Worm (Caenorhabditis elegans): ENCODE measurements around the gene Y37E11AL.3.

DNA sequence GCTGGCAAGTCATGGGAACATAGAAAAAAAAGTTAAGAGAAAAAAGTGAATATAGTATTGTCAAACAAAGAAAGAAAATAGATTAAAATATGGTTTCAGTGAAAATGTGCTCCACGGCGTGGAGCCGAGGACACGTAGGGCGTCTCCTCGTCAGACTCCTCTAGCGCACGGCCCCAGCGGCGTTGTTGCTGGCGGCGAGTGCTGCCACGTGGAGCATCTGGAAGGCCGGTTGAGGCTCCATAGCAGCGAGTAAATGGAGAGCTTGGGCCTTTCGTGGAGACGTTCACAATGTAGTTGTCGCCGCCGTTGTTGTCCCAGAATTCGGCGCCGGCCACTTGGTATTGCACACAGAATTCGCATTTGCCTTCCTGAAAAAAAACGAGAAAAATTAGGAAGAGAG, 49.2 kb upstream of the Y37E11AL.3 start:
- TF ChIP-seq dmd-4 (tag; optimal IDR thresholded peaks at IDR 0.05; ENCODE audit: borderline replicate concordance): no peak
- TF ChIP-seq nhr-11 (tag; optimal IDR thresholded peaks at IDR 0.05): no peak
- no peak for TF ChIP-seq pha-4 (tag; optimal IDR thresholded peaks at IDR 0.05)
- no peak for TF ChIP-seq ttx-3 (tag; optimal IDR thresholded peaks at IDR 0.05)
- TF ChIP-seq T23F11.4 (GFP tag; optimal IDR thresholded peaks at IDR 0.05): no peak
- no peak for TF ChIP-seq ceh-30 (tag; optimal IDR thresholded peaks at IDR 0.05)
- TF ChIP-seq mec-3 (tag; optimal IDR thresholded peaks at IDR 0.05; ENCODE audit: borderline replicate concordance): no peak
- no peak for TF ChIP-seq fkh-10 (GFP tag; optimal IDR thresholded peaks at IDR 0.05)
- no peak for TF ChIP-seq hlh-8 (tag; optimal IDR thresholded peaks at IDR 0.05)
- TF ChIP-seq ets-4 (tag; optimal IDR thresholded peaks at IDR 0.05): no peak
- no peak for TF ChIP-seq rnt-1 (tag; optimal IDR thresholded peaks at IDR 0.05)
- no peak for TF ChIP-seq pag-3 (tag; optimal IDR thresholded peaks at IDR 0.05; ENCODE audit: borderline replicate concordance)
- no peak for TF ChIP-seq C38D4.7 (GFP tag; optimal IDR thresholded peaks at IDR 0.05)
- TF ChIP-seq hlh-13 (GFP tag; optimal IDR thresholded peaks at IDR 0.05): no peak
